Fruit fly (Drosophila melanogaster) whole organism, prepupa: ENCODE results near the gene CG10366.

Experiments used
- CG10631 ChIP-seq: fragments of 200-800 bp; sonication (Bioruptor generic); optimal IDR thresholded peaks from 2 replicates; lab custom pipeline; 2016; ENCODE audit warnings: missing biosample characterization, missing genetic modification characterization
- CG10669 ChIP-seq: fragments of 200-800 bp; sonication (Bioruptor generic); optimal IDR thresholded peaks from 3 replicates; lab custom pipeline; 2018; ENCODE audit warnings: missing biosample characterization, mild to moderate bottlenecking, missing genetic modification characterization, moderate library complexity
- CG11294 ChIP-seq: fragments of 200-800 bp; sonication (Bioruptor generic); IDR thresholded peaks from 2 replicates; pipeline ENCODE4 v1.3.6; 2022; ENCODE audit warnings: missing biosample characterization, missing genetic modification characterization
- CG11902 ChIP-seq: fragments of 200-800 bp; sonication (Bioruptor generic); optimal IDR thresholded peaks from 3 replicates; lab custom pipeline; 2016; ENCODE audit warnings: missing biosample characterization, missing genetic modification characterization
- CG15336 ChIP-seq: fragments of 200-800 bp; sonication (Bioruptor generic); IDR thresholded peaks from 2 replicates; pipeline ENCODE4 v1.3.6; 2022; ENCODE audit warnings: missing biosample characterization, missing genetic modification characterization
- CG1621 ChIP-seq: fragments of 200-800 bp; sonication (Bioruptor generic); optimal IDR thresholded peaks from 3 replicates; lab custom pipeline; 2018; ENCODE audit warnings: missing biosample characterization, mild to moderate bottlenecking, missing genetic modification characterization
- CG3032 ChIP-seq: fragments of 200-800 bp; optimal IDR thresholded peaks from 2 replicates; lab custom pipeline; 2019; ENCODE audit warnings: missing biosample characterization, mild to moderate bottlenecking, missing genetic modification characterization, moderate library complexity
- CG32006 ChIP-seq: fragments of 200-800 bp; sonication (Bioruptor generic); optimal IDR thresholded peaks from 3 replicates; lab custom pipeline; 2017; ENCODE audit warnings: missing biosample characterization, mild to moderate bottlenecking, missing genetic modification characterization
- CG3919 ChIP-seq: fragments of 200-800 bp; sonication (Bioruptor generic); optimal IDR thresholded peaks from 3 replicates; lab custom pipeline; 2016; ENCODE audit warnings: missing biosample characterization, missing genetic modification characterization
- CG6854 ChIP-seq: fragments of 200-800 bp; sonication (Bioruptor generic); optimal IDR thresholded peaks from 2 replicates; lab custom pipeline; 2017; ENCODE audit warnings: missing biosample characterization, mild to moderate bottlenecking, missing genetic modification characterization
- CG7368 ChIP-seq: fragments of 200-800 bp; sonication (Bioruptor generic); optimal IDR thresholded peaks from 3 replicates; lab custom pipeline; 2016; ENCODE audit warnings: missing biosample characterization, missing genetic modification characterization
- CG8632 ChIP-seq: fragments of 200-800 bp; sonication (Bioruptor generic); optimal IDR thresholded peaks from 3 replicates; lab custom pipeline; 2016; ENCODE audit warnings: missing biosample characterization, missing genetic modification characterization
- CG9139 ChIP-seq: fragments of 200-800 bp; sonication (Bioruptor generic); optimal IDR thresholded peaks from 3 replicates; lab custom pipeline; 2017; ENCODE audit warnings: missing biosample characterization, mild to moderate bottlenecking, missing genetic modification characterization
- Eip75B ChIP-seq: fragments of 200-800 bp; sonication (Bioruptor generic); optimal IDR thresholded peaks from 3 replicates; lab custom pipeline; 2016; ENCODE audit warnings: missing biosample characterization, missing genetic modification characterization
- Ets21C ChIP-seq: fragments of 200-800 bp; sonication (Bioruptor generic); optimal IDR thresholded peaks from 3 replicates; lab custom pipeline; 2016; ENCODE audit warnings: missing biosample characterization, missing genetic modification characterization
- Ets96B ChIP-seq: fragments of 200-800 bp; optimal IDR thresholded peaks from 2 replicates; lab custom pipeline; 2019; ENCODE audit warnings: missing biosample characterization, mild to moderate bottlenecking, missing genetic modification characterization, moderate library complexity
- Hr38 ChIP-seq: sonication (Bioruptor generic); optimal IDR thresholded peaks from 2 replicates; lab custom pipeline; 2016; ENCODE audit warnings: missing biosample characterization, missing genetic modification characterization
- Hr39 ChIP-seq: fragments of 200-800 bp; sonication (Bioruptor generic); optimal IDR thresholded peaks from 2 replicates; lab custom pipeline; 2016; ENCODE audit warnings: missing biosample characterization, missing genetic modification characterization
- Hr4 ChIP-seq: fragments of 200-800 bp; sonication (Bioruptor generic); optimal IDR thresholded peaks from 3 replicates; lab custom pipeline; 2016; ENCODE audit warnings: missing biosample characterization, missing genetic modification characterization
- Met ChIP-seq: fragments of 200-800 bp; sonication (Bioruptor generic); optimal IDR thresholded peaks from 3 replicates; lab custom pipeline; 2016; ENCODE audit warnings: missing biosample characterization, missing genetic modification characterization
- OdsH ChIP-seq: fragments of 200-800 bp; sonication (Bioruptor generic); optimal IDR thresholded peaks from 3 replicates; lab custom pipeline; 2016; ENCODE audit warnings: missing biosample characterization, missing genetic modification characterization
- Smox ChIP-seq: fragments of 200-800 bp; sonication (Bioruptor generic); optimal IDR thresholded peaks from 3 replicates; lab custom pipeline; 2016; ENCODE audit warnings: missing biosample characterization, missing genetic modification characterization
- Sox14 ChIP-seq: fragments of 200-800 bp; sonication (Bioruptor generic); optimal IDR thresholded peaks from 3 replicates; lab custom pipeline; 2016; ENCODE audit warnings: missing biosample characterization, missing genetic modification characterization
- achi ChIP-seq: fragments of 200-800 bp; sonication (Bioruptor generic); optimal IDR thresholded peaks from 3 replicates; lab custom pipeline; 2016; ENCODE audit warnings: missing biosample characterization, missing genetic modification characterization
- acj6 ChIP-seq: fragments of 200-800 bp; sonication (Bioruptor generic); optimal IDR thresholded peaks from 3 replicates; lab custom pipeline; 2016; ENCODE audit warnings: missing biosample characterization, missing genetic modification characterization
- dac ChIP-seq: fragments of 200-800 bp; sonication (Bioruptor generic); optimal IDR thresholded peaks from 2 replicates; lab custom pipeline; 2017; ENCODE audit warnings: missing biosample characterization, mild to moderate bottlenecking, missing genetic modification characterization
- fd59A ChIP-seq: fragments of 200-800 bp; sonication (Bioruptor generic); optimal IDR thresholded peaks from 2 replicates; lab custom pipeline; 2017; ENCODE audit warnings: missing biosample characterization, mild to moderate bottlenecking, missing genetic modification characterization, missing genetic modification reagents
- fd85E ChIP-seq: fragments of 200-800 bp; sonication (Bioruptor generic); optimal IDR thresholded peaks from 3 replicates; lab custom pipeline; 2016; ENCODE audit warnings: missing biosample characterization, missing genetic modification characterization
- fkh ChIP-seq: fragments of 200-800 bp; sonication (Bioruptor generic); optimal IDR thresholded peaks from 3 replicates; lab custom pipeline; 2017; ENCODE audit warnings: missing biosample characterization, mild to moderate bottlenecking, missing genetic modification characterization, moderate library complexity
- lz ChIP-seq: fragments of 200-800 bp; sonication (Bioruptor generic); optimal IDR thresholded peaks from 3 replicates; lab custom pipeline; 2016; ENCODE audit warnings: missing biosample characterization, missing genetic modification characterization
- net ChIP-seq: fragments of 200-800 bp; sonication (Bioruptor generic); optimal IDR thresholded peaks from 3 replicates; lab custom pipeline; 2016; ENCODE audit warnings: missing biosample characterization, missing genetic modification characterization
- salr ChIP-seq, 2 experiments: fragments of 200-800 bp; sonication (Bioruptor generic); optimal IDR thresholded peaks; 3 replicates each; lab custom pipeline; 2016 to 2018; ENCODE audit warnings: missing biosample characterization in 2 of 2, missing genetic modification characterization in 2 of 2, mild to moderate bottlenecking in 1 of 2
- spab ChIP-seq: fragments of 200-800 bp; sonication (Bioruptor generic); optimal IDR thresholded peaks from 2 replicates; lab custom pipeline; 2017; ENCODE audit warnings: missing biosample characterization, mild to moderate bottlenecking, missing genetic modification characterization, missing genetic modification reagents
- ss ChIP-seq, 2 experiments: fragments of 200-800 bp; sonication (Bioruptor generic); optimal IDR thresholded peaks; 2 replicates in 1 of 2; 3 replicates in 1 of 2; lab custom pipeline; 2017 to 2018; ENCODE audit warnings: mild to moderate bottlenecking in 2 of 2, missing biosample characterization in 2 of 2, missing genetic modification characterization in 2 of 2, moderate library complexity in 1 of 2
- topi ChIP-seq: fragments of 200-800 bp; sonication (Bioruptor generic); optimal IDR thresholded peaks from 3 replicates; lab custom pipeline; 2016; ENCODE audit warnings: missing biosample characterization, missing genetic modification characterization
- vri ChIP-seq: fragments of 200-800 bp; sonication (Bioruptor generic); optimal IDR thresholded peaks from 3 replicates; lab custom pipeline; 2016; ENCODE audit warnings: missing biosample characterization, mild to moderate bottlenecking, missing genetic modification characterization

The CG10366 gene

DNA sequence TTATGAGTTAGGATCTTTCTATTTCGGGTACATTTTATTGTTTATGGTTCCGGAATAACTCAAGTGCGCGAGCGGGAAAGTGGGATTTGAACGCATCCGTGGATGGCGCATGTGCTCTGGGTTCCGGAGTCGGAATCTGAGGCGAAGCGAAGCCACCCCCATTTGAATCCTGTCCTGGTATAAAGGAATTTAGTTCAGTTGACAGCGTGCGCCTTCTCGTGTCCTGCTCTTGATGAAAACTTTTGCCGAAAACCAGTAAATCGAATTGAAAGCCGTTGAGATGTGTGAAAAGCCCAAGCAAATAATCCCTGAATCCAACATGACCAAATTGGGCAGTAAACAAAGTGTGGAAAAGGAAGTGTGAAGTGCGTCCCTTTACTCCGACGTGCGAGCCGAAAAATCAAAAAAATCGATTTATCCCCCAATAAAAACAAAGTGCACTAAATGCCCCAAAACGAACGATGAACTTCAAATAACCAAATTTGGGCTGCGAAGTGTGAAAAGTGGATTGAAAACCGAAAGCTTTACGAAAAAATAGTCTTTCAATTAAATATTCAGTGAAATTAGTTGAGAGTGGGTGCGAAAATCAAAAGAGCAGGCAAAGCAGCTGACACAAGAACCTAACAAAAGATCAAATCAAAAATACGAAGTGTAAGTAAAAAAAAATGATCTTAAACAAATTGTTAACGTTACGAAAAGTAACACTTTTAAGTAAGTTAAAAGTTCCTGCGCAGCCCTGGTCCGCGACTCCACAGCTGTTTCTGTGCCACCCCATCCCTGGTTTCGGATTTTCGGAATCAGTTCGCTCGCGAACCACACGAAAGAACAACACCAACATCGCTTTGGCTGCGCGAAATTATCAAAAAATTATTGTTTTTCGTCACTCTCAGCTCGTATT, 2.6 kb downstream of the CG10366 start, which contains the start of gene Lar (continued):
- TF ChIP-seq CG3919 (GFP tag; lab: Kevin White, UChicago) (peak; percentile 70), ss (GFP tag; optimal IDR thresholded peaks at IDR 0.05; lab: Kevin White, UChicago) (no peak), Hr38 (GFP tag; lab: Kevin White, UChicago) (no peak), lz (GFP tag; lab: Kevin White, UChicago) (peak; percentile 63), Met (GFP tag; lab: Kevin White, UChicago) (peak; percentile 55), CG10631 (GFP tag; lab: Kevin White, UChicago) (peak; percentile 45)

dm6 chr2L:19587334-19587659, 3.3 kb downstream of the CG10366 start:
- TF ChIP-seq dac (GFP tag; lab: Kevin White, UChicago) (no peak), CG32006 (peak; percentile 29)

DNA sequence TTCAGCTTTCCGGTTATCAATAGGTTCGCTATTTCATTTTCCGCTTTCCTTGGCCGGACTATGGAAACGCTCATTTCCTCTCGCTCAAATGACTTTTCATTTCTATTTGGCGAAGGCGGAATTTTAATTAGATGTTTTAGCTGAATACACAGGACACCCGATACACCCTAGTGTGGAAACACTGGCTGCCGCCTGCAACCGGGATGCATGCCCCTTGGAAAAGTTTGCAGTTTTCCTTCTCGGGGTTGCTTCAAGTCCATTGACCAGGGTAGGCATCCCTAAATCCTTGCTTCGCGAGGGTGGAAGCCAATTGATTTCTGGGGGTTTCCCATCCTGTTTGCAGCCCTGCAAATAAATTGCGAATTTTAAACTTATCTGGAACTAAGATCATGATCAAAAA, 4.9 kb downstream of the CG10366 start:
- TF ChIP-seq acj6, result no peak
- no peak for TF ChIP-seq CG3032 (tag; lab: Kevin White, UChicago)
- TF ChIP-seq CG8632 (GFP tag; lab: Kevin White, UChicago), result no peak
- no peak for TF ChIP-seq CG9139 (GFP tag; lab: Kevin White, UChicago)
- no peak for TF ChIP-seq fd59A (GFP tag; lab: Kevin White, UChicago)
- no peak for TF ChIP-seq CG7368 (GFP tag; lab: Kevin White, UChicago)
- no peak for TF ChIP-seq Ets96B (tag; lab: Kevin White, UChicago)
- no peak for TF ChIP-seq CG1621
- no peak for TF ChIP-seq ss (GFP tag; optimal IDR thresholded peaks at IDR 0.05; lab: Kevin White, UChicago)
- TF ChIP-seq Smox (GFP tag; lab: Kevin White, UChicago), result no peak
- no peak for TF ChIP-seq achi
- no peak for TF ChIP-seq topi (GFP tag; lab: Kevin White, UChicago)
- TF ChIP-seq CG3919 (GFP tag; lab: Kevin White, UChicago), result no peak
- no peak for TF ChIP-seq CG11294 (GFP tag; lab: Robert Waterston, UW)

DNA sequence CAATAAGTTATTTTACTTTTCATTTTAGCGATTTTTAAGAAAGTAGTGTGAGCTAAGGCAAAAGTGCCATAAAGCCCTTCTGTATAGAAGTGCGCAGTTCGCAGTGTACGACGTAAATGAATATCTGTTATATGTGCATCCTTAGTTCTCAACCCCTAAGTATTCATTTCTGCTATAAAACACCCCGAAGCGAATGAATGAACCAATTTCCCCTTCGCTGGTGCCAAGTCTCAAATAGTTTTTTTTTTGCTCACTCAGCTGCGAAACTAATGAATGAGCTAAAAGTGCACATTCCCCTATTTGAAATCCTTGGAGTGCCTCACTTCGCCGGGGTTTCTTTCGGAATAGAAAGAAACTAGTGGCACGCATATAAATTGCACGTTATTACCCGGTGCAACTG, 6.6 kb downstream of the CG10366 start:
- TF ChIP-seq CG15336, result no peak

DNA sequence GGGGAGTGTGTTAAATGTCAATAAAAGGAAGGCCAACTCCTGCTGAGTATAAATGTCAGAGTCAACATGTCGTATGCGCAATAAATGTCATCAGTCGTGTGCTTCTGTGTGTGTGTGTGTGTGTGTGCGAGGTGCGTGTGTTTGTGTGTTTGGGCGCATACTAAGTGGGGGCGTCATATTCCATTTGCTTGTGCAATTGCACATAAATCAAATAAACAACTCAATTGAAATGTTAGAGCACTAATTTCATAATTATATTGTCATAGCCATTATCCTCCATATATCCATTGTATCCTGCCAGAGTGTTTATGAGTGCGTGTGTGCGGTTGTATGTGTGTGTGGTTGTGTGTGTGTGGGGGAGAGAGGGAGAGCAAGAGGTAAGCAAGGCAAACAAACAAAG, 10.1 kb downstream of the CG10366 start:
- no peak for TF ChIP-seq dac (GFP tag; lab: Kevin White, UChicago)
- no peak for TF ChIP-seq acj6
- TF ChIP-seq topi (GFP tag; lab: Kevin White, UChicago), result no peak
- TF ChIP-seq vri (GFP tag; lab: Kevin White, UChicago), result no peak
- no peak for TF ChIP-seq OdsH (GFP tag; lab: Kevin White, UChicago)
- TF ChIP-seq lz (GFP tag; lab: Kevin White, UChicago), result no peak
- TF ChIP-seq CG8632 (GFP tag; lab: Kevin White, UChicago), result no peak
- TF ChIP-seq Sox14 (GFP tag; lab: Kevin White, UChicago), result no peak
- no peak for TF ChIP-seq CG6854 (GFP tag; lab: Kevin White, UChicago)
- no peak for TF ChIP-seq salr (GFP tag; optimal IDR thresholded peaks at IDR 0.05; lab: Kevin White, UChicago)
- TF ChIP-seq, all 60 proteins: peak for 0

DNA sequence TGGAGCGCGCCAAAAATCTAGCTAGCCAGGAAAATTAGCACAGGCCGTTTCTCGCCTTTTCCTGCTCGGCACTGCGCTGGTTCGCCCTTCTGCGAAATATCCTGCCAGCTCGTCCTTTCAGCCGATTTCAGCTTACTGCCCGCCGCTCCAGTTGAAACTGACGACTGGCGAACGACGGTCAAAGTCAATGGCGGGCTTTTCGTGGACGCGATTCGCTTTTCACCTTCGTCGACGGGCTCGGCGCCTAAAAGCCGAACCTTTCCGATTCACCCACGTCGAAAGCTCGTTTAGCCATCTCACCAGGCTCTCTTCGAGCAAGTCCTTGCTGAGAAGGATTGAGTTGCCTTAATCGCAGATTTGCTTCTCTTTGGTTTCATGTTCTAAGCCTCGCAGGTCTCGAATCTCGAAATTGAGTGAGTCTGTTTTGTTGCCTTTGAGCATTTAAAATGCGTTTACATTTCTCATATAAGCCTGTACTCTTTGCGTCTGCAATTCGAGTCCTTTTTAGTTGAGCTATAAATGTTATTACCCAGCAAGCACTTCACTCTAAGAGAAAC, 21.4 kb downstream of the CG10366 start:
- no peak for TF ChIP-seq Hr39 (GFP tag; lab: Kevin White, UChicago)
- TF ChIP-seq Hr38 (GFP tag; lab: Kevin White, UChicago), result no peak
- TF ChIP-seq net (GFP tag; lab: Kevin White, UChicago), result no peak
- TF ChIP-seq Eip75B (GFP tag; lab: Kevin White, UChicago), result no peak
- TF ChIP-seq CG10669 (GFP tag; lab: Kevin White, UChicago), result no peak
- TF ChIP-seq CG11902, result no peak
- no peak for TF ChIP-seq fkh
- no peak for TF ChIP-seq CG15336
- TF ChIP-seq CG7368 (GFP tag; lab: Kevin White, UChicago), result no peak
- no peak for TF ChIP-seq lz (GFP tag; lab: Kevin White, UChicago)
- no peak for TF ChIP-seq fd59A (GFP tag; lab: Kevin White, UChicago)
- no peak for TF ChIP-seq fd85E (GFP tag; lab: Kevin White, UChicago)
- TF ChIP-seq spab (GFP tag; lab: Kevin White, UChicago), result no peak
- no peak for TF ChIP-seq Ets21C (GFP tag; lab: Kevin White, UChicago)
- no peak for TF ChIP-seq Hr4 (GFP tag; lab: Kevin White, UChicago)
